Fruit fly (Drosophila melanogaster): ENCODE results near the gene CG4880.

CG4880 gene

DNA sequence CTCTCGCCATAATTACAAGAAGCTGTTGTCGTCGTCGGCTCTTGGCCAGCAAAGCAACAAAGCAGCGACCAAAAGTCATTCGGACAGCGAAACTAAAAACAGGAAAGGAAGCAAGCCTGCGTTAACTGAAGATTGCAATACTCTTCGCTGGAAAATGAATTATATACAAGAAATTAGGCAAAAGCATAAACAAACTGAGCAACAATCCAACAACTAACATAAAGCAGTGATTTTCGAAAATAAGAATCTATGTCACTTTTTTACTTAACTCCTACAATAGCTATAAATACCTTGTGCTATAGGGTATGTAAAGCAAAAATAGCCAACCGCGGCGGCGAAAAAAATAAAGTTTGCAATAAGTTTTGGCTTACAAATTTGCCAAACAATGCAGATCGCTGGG is 14.8 kb upstream of the CG4880 start (continued):
- peak; percentile 85 for TF ChIP-seq Hr4 (GFP tag; optimal IDR thresholded peaks at IDR 0.05)
- peak; percentile 77 for TF ChIP-seq CG3032 (tag; optimal IDR thresholded peaks at IDR 0.05)
- TF ChIP-seq achi (GFP tag; optimal IDR thresholded peaks at IDR 0.05) = peak; percentile 77
- peak; percentile 82 for TF ChIP-seq Lpt (GFP tag; optimal IDR thresholded peaks at IDR 0.05)
- peak; percentile 69 for TF ChIP-seq Hr39 (GFP tag; optimal IDR thresholded peaks at IDR 0.05)
- peak; percentile 83 for TF ChIP-seq CG6163 (GFP tag; IDR thresholded peaks at IDR 0.05)
- peak; percentile 58 for TF ChIP-seq topi (GFP tag; optimal IDR thresholded peaks at IDR 0.05)
- TF ChIP-seq CG16779 (tag; optimal IDR thresholded peaks at IDR 0.05) = peak; percentile 53
- TF ChIP-seq CG6854 (GFP tag; optimal IDR thresholded peaks at IDR 0.05) = no peak
- TF ChIP-seq svp (GFP tag) = peak; percentile 72
- no peak for TF ChIP-seq Eip93F (GFP tag; optimal IDR thresholded peaks at IDR 0.05)
- TF ChIP-seq CG1621 (tag; optimal IDR thresholded peaks at IDR 0.05) = peak; percentile 79
- TF ChIP-seq Sox15 (GFP tag; optimal IDR thresholded peaks at IDR 0.05) = peak; percentile 58
- peak; percentile 96 for TF ChIP-seq Eip78C (GFP tag)
- peak; percentile 72 for TF ChIP-seq net (GFP tag; optimal IDR thresholded peaks at IDR 0.05)
- TF ChIP-seq Eip75B (GFP tag; optimal IDR thresholded peaks at IDR 0.05) = peak; percentile 74
- TF ChIP-seq Sox14 (GFP tag; optimal IDR thresholded peaks at IDR 0.05) = peak; percentile 82
- TF ChIP-seq spab (GFP tag; optimal IDR thresholded peaks at IDR 0.05) = peak; percentile 72

DNA sequence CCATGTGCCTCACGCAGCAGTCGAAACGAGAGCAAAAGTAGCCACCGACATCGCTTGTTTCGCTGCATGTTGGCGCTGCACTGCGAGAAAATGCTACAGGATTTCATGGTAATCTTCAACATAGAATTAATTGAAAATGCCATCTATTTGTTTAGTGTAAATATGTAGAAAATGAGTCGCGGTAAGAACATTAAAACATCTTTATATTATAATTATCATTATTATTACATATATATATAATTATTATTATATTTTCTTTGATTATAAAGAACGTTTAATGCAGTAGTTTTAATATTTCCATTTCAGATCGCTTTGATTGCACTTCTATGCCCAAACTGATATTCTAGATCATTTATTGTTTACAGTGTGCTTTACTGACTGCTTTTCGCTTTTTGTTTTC is 13.6 kb upstream of the CG4880 start:
- TF ChIP-seq CG6854 (GFP tag; optimal IDR thresholded peaks at IDR 0.05) (no peak), Hr4 (GFP tag; optimal IDR thresholded peaks at IDR 0.05) (peak; percentile 41), Eip75B (GFP tag; optimal IDR thresholded peaks at IDR 0.05) (no peak), CG10631 (GFP tag; optimal IDR thresholded peaks at IDR 0.05) (peak; percentile 65), Sox102F (GFP tag; optimal IDR thresholded peaks at IDR 0.05) (no peak), fd85E (GFP tag; optimal IDR thresholded peaks at IDR 0.05) (no peak), eg (GFP tag; IDR thresholded peaks at IDR 0.05) (peak; percentile 66), svp (GFP tag) (peak; percentile 55), Ets96B (tag; optimal IDR thresholded peaks at IDR 0.05) (peak; percentile 22), dsx (GFP tag; optimal IDR thresholded peaks at IDR 0.05; ENCODE audit: poor library complexity, severe bottlenecking) (peak; percentile 43), CG32006 (GFP tag; optimal IDR thresholded peaks at IDR 0.05) (peak; percentile 92), dac (GFP tag; optimal IDR thresholded peaks at IDR 0.05) (peak; percentile 53), net (GFP tag; optimal IDR thresholded peaks at IDR 0.05) (peak; percentile 25), salr (GFP tag; optimal IDR thresholded peaks at IDR 0.05) (peak in 1 of 2 experiments; percentile 21), CG8119 (GFP tag; IDR thresholded peaks at IDR 0.05) (peak; percentile 85), fd59A (GFP tag; optimal IDR thresholded peaks at IDR 0.05) (no peak), CG11902 (GFP tag; optimal IDR thresholded peaks at IDR 0.05) (peak; percentile 27), CG3032 (tag; optimal IDR thresholded peaks at IDR 0.05) (peak; percentile 49), CG11762 (GFP tag; optimal IDR thresholded peaks at IDR 0.05; ENCODE audit: insufficient read depth) (peak; percentile 30), spab (GFP tag; optimal IDR thresholded peaks at IDR 0.05) (peak; percentile 26), CG15336 (GFP tag; IDR thresholded peaks at IDR 0.05) (peak; percentile 83), Met (GFP tag; optimal IDR thresholded peaks at IDR 0.05) (peak; percentile 9), CG1621 (tag; optimal IDR thresholded peaks at IDR 0.05) (no peak), achi (GFP tag; optimal IDR thresholded peaks at IDR 0.05) (peak; percentile 77), ss (GFP tag; optimal IDR thresholded peaks at IDR 0.05) (peak; percentile 31 to 65), Eip78C (GFP tag) (peak; percentile 81), CG6276 (GFP tag; optimal IDR thresholded peaks at IDR 0.05) (peak; percentile 76), CG7368 (GFP tag; optimal IDR thresholded peaks at IDR 0.05) (peak; percentile 32), Lpt (GFP tag; optimal IDR thresholded peaks at IDR 0.05) (peak; percentile 25), CG31627 (GFP tag; optimal IDR thresholded peaks at IDR 0.05) (no peak), CG6792 (GFP tag; optimal IDR thresholded peaks at IDR 0.05) (peak; percentile 54), fkh (GFP tag; optimal IDR thresholded peaks at IDR 0.05) (no peak), esn (GFP tag; optimal IDR thresholded peaks at IDR 0.05) (peak; percentile 27), pdm3 (GFP tag; optimal IDR thresholded peaks at IDR 0.05) (no peak), Hr39 (GFP tag; optimal IDR thresholded peaks at IDR 0.05) (no peak), Ets21C (GFP tag; optimal IDR thresholded peaks at IDR 0.05) (no peak), lz (GFP tag; optimal IDR thresholded peaks at IDR 0.05) (peak; percentile 16), OdsH (GFP tag; optimal IDR thresholded peaks at IDR 0.05) (peak; percentile 69), CG11294 (GFP tag; IDR thresholded peaks at IDR 0.05) (peak; percentile 36), Smox (GFP tag; optimal IDR thresholded peaks at IDR 0.05) (no peak), CG34406 (GFP tag; optimal IDR thresholded peaks at IDR 0.05) (peak; percentile 71), CG9139 (GFP tag; optimal IDR thresholded peaks at IDR 0.05) (no peak), CG6808 (GFP tag; optimal IDR thresholded peaks at IDR 0.05) (peak; percentile 23)

Data from whole organism, prepupa.